Worm (Caenorhabditis elegans) whole organism, L4 larva: ENCODE measurements around the gene srw-60.

Experiments used
- R02D3.7 ChIP-seq: fragments of 150-350 bp; sonication (generic microtip); optimal IDR thresholded peaks from 3 replicates; lab custom pipeline; 2014; ENCODE audit warnings: missing biosample characterization, missing genetic modification characterization
- T26A8.4 ChIP-seq: fragments of 200-800 bp; sonication (Bioruptor generic); IDR thresholded peaks from 2 replicates; pipeline ENCODE4 v1.3.6; 2022; ENCODE audit warnings: missing genetic modification characterization, missing compliant biosample characterization
- Y105C5A.15 ChIP-seq: fragments of 200-800 bp; sonication (Bioruptor generic); IDR thresholded peaks from 2 replicates; pipeline ENCODE4 v1.3.6; 2022; ENCODE audit warnings: missing genetic modification characterization, missing compliant biosample characterization
- Y48G9A.11 ChIP-seq: fragments of 200-800 bp; sonication (Bioruptor generic); IDR thresholded peaks from 2 replicates; pipeline ENCODE4 v1.3.6; 2022; ENCODE audit warnings: missing genetic modification reagents, missing genetic modification characterization, missing compliant biosample characterization
- aha-1 ChIP-seq: fragments of 150-350 bp; peaks from one replicate; lab custom pipeline; 2014; ENCODE audit warnings: missing biosample characterization, missing genetic modification characterization
- aly-2 ChIP-seq: sonication (generic microtip); optimal IDR thresholded peaks from 2 replicates; lab custom pipeline; 2018; ENCODE audit warnings: missing biosample characterization, missing genetic modification characterization
- ceh-20 ChIP-seq: fragments of 200-800 bp; sonication (Bioruptor generic); IDR thresholded peaks from 2 replicates; pipeline ENCODE4 v1.3.6; 2022; ENCODE audit warnings: missing genetic modification reagents, missing genetic modification characterization, missing compliant biosample characterization
- ceh-32 ChIP-seq: sonication (generic microtip); optimal IDR thresholded peaks from 2 replicates; lab custom pipeline; 2016; ENCODE audit warnings: mild to moderate bottlenecking, missing genetic modification characterization, missing compliant biosample characterization; ENCODE audit not compliant: poor library complexity
- ceh-62 ChIP-seq: sonication (generic microtip); optimal IDR thresholded peaks from 2 replicates; lab custom pipeline; 2017; ENCODE audit warnings: missing biosample characterization, missing genetic modification characterization
- ctbp-1 ChIP-seq: fragments of 200-800 bp; sonication (Bioruptor generic); IDR thresholded peaks from 2 replicates; pipeline ENCODE4 v1.3.6; 2022; ENCODE audit warnings: missing genetic modification reagents, missing genetic modification characterization, missing compliant biosample characterization
- daf-19 ChIP-seq: fragments of 200-800 bp; sonication (Bioruptor generic); conservative IDR thresholded peaks from 2 replicates; pipeline ENCODE4 v1.3.6; 2022; ENCODE audit warnings: missing genetic modification characterization, missing compliant biosample characterization
- dve-1 ChIP-seq: sonication (generic microtip); optimal IDR thresholded peaks from 2 replicates; lab custom pipeline; 2017; ENCODE audit warnings: antibody characterized with exemption, mild to moderate bottlenecking, missing genetic modification characterization, missing compliant biosample characterization; ENCODE audit not compliant: insufficient read depth
- egl-43 ChIP-seq: fragments of 200-800 bp; sonication (Bioruptor generic); IDR thresholded peaks from 2 replicates; pipeline ENCODE4 v1.3.6; 2022; ENCODE audit warnings: missing genetic modification reagents, missing genetic modification characterization, missing compliant biosample characterization
- fkh-10 ChIP-seq: fragments of 150-350 bp; optimal IDR thresholded peaks from 2 replicates; lab custom pipeline; 2014; ENCODE audit warnings: missing biosample characterization, missing genetic modification reagents, missing genetic modification characterization
- fos-1 ChIP-seq: fragments of 150-350 bp; optimal IDR thresholded peaks from 2 replicates; lab custom pipeline; 2014; ENCODE audit warnings: missing biosample characterization, missing genetic modification characterization
- hlh-30 ChIP-seq: sonication (generic microtip); optimal IDR thresholded peaks from 2 replicates; lab custom pipeline; 2017; ENCODE audit warnings: antibody characterized with exemption, mild to moderate bottlenecking, missing genetic modification characterization, missing compliant biosample characterization; ENCODE audit not compliant: insufficient read depth
- lin-38 ChIP-seq: fragments of 200-800 bp; sonication (Bioruptor generic); IDR thresholded peaks from 2 replicates; pipeline ENCODE4 v1.3.6; 2022; ENCODE audit warnings: missing genetic modification reagents, missing genetic modification characterization, missing compliant biosample characterization
- lir-3 ChIP-seq: sonication (generic microtip); optimal IDR thresholded peaks from 2 replicates; lab custom pipeline; 2016; ENCODE audit warnings: mild to moderate bottlenecking, missing genetic modification characterization, missing compliant biosample characterization
- madf-9 ChIP-seq: fragments of 200-800 bp; sonication (Bioruptor generic); conservative IDR thresholded peaks from 2 replicates; pipeline ENCODE4 v1.3.6; 2022; ENCODE audit warnings: missing genetic modification reagents, missing genetic modification characterization, missing compliant biosample characterization
- mdt-29 ChIP-seq: fragments of 200-800 bp; sonication (Bioruptor generic); IDR thresholded peaks from 2 replicates; pipeline ENCODE4 v1.3.6; 2022; ENCODE audit warnings: missing genetic modification reagents, missing genetic modification characterization, missing compliant biosample characterization
- mep-1 ChIP-seq: fragments of 150-350 bp; sonication (generic microtip); optimal IDR thresholded peaks from 3 replicates; lab custom pipeline; 2014; ENCODE audit warnings: missing biosample characterization, missing genetic modification characterization
- mxl-3 ChIP-seq: fragments of 200-800 bp; sonication (Bioruptor generic); optimal IDR thresholded peaks from 2 replicates; lab custom pipeline; 2018; ENCODE audit warnings: mild to moderate bottlenecking, missing genetic modification characterization, missing compliant biosample characterization
- nhr-237 ChIP-seq: sonication (generic microtip); optimal IDR thresholded peaks from 2 replicates; lab custom pipeline; 2017; ENCODE audit warnings: missing biosample characterization, missing genetic modification characterization
- nhr-25 ChIP-seq: sonication (generic microtip); optimal IDR thresholded peaks from 2 replicates; lab custom pipeline; 2017; ENCODE audit warnings: missing genetic modification characterization, mild to moderate bottlenecking, missing compliant biosample characterization, antibody characterized with exemption, moderate library complexity, borderline replicate concordance; ENCODE audit not compliant: insufficient read depth
- nhr-41 ChIP-seq: fragments of 200-800 bp; sonication (Bioruptor generic); IDR thresholded peaks from 2 replicates; pipeline ENCODE4 v1.3.6; 2022; ENCODE audit warnings: missing genetic modification reagents, missing genetic modification characterization, missing compliant biosample characterization
- nhr-42 ChIP-seq: fragments of 200-800 bp; sonication (Bioruptor generic); IDR thresholded peaks from 2 replicates; pipeline ENCODE4 v1.3.6; 2022; ENCODE audit warnings: missing genetic modification characterization, missing compliant biosample characterization
- pqm-1 ChIP-seq: sonication (generic microtip); optimal IDR thresholded peaks from 2 replicates; lab custom pipeline; 2017; ENCODE audit warnings: missing biosample characterization, missing genetic modification characterization
- sdz-12 ChIP-seq: fragments of 200-800 bp; sonication (Bioruptor generic); optimal IDR thresholded peaks from 2 replicates; lab custom pipeline; 2018; ENCODE audit warnings: mild to moderate bottlenecking, missing genetic modification characterization, missing compliant biosample characterization
- set-16 ChIP-seq: fragments of 200-800 bp; sonication (Bioruptor generic); IDR thresholded peaks from 2 replicates; pipeline ENCODE4 v1.3.6; 2022; ENCODE audit warnings: missing genetic modification reagents, missing genetic modification characterization, missing compliant biosample characterization
- snpc-4 ChIP-seq: fragments of 150-350 bp; optimal IDR thresholded peaks from 2 replicates; lab custom pipeline; 2014; ENCODE audit warnings: missing biosample characterization, missing genetic modification characterization
- spr-3 ChIP-seq: fragments of 200-800 bp; sonication (Bioruptor generic); optimal IDR thresholded peaks from 2 replicates; lab custom pipeline; 2018; ENCODE audit warnings: mild to moderate bottlenecking, missing genetic modification characterization, missing compliant biosample characterization
- unc-62 ChIP-seq, 3 experiments: fragments of 150-350 bp in 1 of 3; sonication (generic microtip); optimal IDR thresholded peaks in 2 of 3; peaks in 1 of 3; 1 replicate in 1 of 3; 2 replicates in 2 of 3; lab custom pipeline; 2014 to 2017; ENCODE audit warnings: missing biosample characterization in 3 of 3, missing genetic modification characterization in 3 of 3, missing genetic modification reagents in 3 of 3, missing genotype in 1 of 3
- vab-7 ChIP-seq: fragments of 200-800 bp; sonication (Bioruptor generic); IDR thresholded peaks from 2 replicates; pipeline ENCODE4 v1.3.6; 2022; ENCODE audit warnings: missing genetic modification reagents, missing genetic modification characterization, missing compliant biosample characterization
- zag-1 ChIP-seq: fragments of 150-350 bp; optimal IDR thresholded peaks from 2 replicates; lab custom pipeline; 2014; ENCODE audit warnings: missing biosample characterization, missing genetic modification characterization
- ztf-11 ChIP-seq: fragments of 150-350 bp; optimal IDR thresholded peaks from 2 replicates; lab custom pipeline; 2014; ENCODE audit warnings: missing biosample characterization, missing genetic modification characterization

srw-60 gene

ce11 chrII:2976597-2976996 is 18.2 kb downstream of the srw-60 start, which contains the start of gene nhr-88 (continued):
- TF ChIP-seq mxl-3 (GFP tag; lab: Kevin White, UChicago) = no peak
- TF ChIP-seq ceh-62 (tag; lab: Kevin White, UChicago) = no peak
- TF ChIP-seq pqm-1 (tag; lab: Kevin White, UChicago) = no peak
- TF ChIP-seq T26A8.4 = peak; percentile 43; the same call in 1 of the 2 replicates
- peak; percentile 8 for TF ChIP-seq spr-3 (GFP tag; lab: Kevin White, UChicago)
- 0 out of 2 replicates have a peak, but pooled peaks have one; percentile 14 for TF ChIP-seq mdt-29 (GFP tag; lab: Robert Waterston, UW)
- peak; percentile 51; the same call in 1 of the 2 replicates for TF ChIP-seq vab-7 (GFP tag; lab: Robert Waterston, UW)
- TF ChIP-seq ceh-20 = peak; percentile 26; the same call in 1 of the 2 replicates
- 0 out of 2 replicates have a peak, but pooled peaks have one; percentile 70 for TF ChIP-seq egl-43 (GFP tag; lab: Robert Waterston, UW)
- peak in 1 of 2 experiments; percentile 43 for TF ChIP-seq unc-62 (GFP tag; optimal IDR thresholded peaks at IDR 0.05 in 1 of 2; lab: Kevin White, UChicago)
- no peak for TF ChIP-seq unc-62 (tag; optimal IDR thresholded peaks at IDR 0.05; lab: Kevin White, UChicago)
- TF ChIP-seq nhr-237 (tag; lab: Kevin White, UChicago) = no peak
- TF ChIP-seq hlh-30 (tag; lab: Kevin White, UChicago) = peak; percentile 56
- no peak for TF ChIP-seq zag-1
- no peak for TF ChIP-seq lin-38 (GFP tag; lab: Robert Waterston, UW)
- TF ChIP-seq aly-2 (tag; lab: Kevin White, UChicago) = no peak
- no peak for TF ChIP-seq snpc-4 (tag; lab: Kevin White, UChicago)
- TF ChIP-seq ctbp-1 (GFP tag; lab: Robert Waterston, UW) = 0 out of 2 replicates have a peak, but pooled peaks have one; percentile 45
- peak; percentile 45 for TF ChIP-seq mep-1 (tag; lab: Kevin White, UChicago)
- TF ChIP-seq R02D3.7 = no peak
- no peak for TF ChIP-seq ceh-32 (tag; lab: Kevin White, UChicago)
- TF ChIP-seq dve-1 (tag; lab: Kevin White, UChicago) = peak; percentile 33
- no peak for TF ChIP-seq nhr-41 (GFP tag; lab: Robert Waterston, UW)

ce11 chrII:2977652-2978051 is 19.2 kb downstream of the srw-60 start:
- TF ChIP-seq fkh-10 (GFP tag; lab: Kevin White, UChicago) (no peak), Y48G9A.11 (GFP tag; lab: Robert Waterston, UW) (no peak), nhr-42 (GFP tag; lab: Robert Waterston, UW) (no peak), lir-3 (tag; lab: Kevin White, UChicago) (no peak), ztf-11 (tag; lab: Kevin White, UChicago) (no peak), aha-1 (tag; lab: Kevin White, UChicago) (no peak), nhr-25 (tag; lab: Kevin White, UChicago) (no peak), madf-9 (GFP tag; lab: Robert Waterston, UW) (no peak)

DNA sequence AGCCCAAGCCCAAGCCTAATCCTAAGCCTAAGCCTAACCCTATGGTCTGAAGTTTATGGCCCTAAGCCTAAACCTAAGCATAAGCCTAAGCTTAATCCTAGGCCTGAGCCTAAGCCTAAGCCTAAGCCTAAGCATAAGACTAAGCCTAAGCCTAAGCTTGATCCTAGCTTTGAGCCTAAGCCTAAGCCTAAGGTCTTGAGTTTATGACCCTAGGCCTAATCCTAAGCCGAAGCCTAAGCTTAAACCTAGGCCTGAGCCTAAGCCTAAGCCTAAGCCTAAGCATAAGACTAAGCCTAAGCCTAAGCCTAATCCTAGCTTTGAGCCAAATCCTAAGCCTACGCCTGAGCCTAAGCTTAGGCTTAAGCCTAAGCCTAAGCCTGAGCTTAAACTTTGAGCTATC is 20.7 kb downstream of the srw-60 start:
- TF ChIP-seq Y105C5A.15 (GFP tag; lab: Robert Waterston, UW) (0 out of 2 replicates have a peak, but pooled peaks have one; percentile 47), daf-19 (GFP tag; lab: Robert Waterston, UW) (no peak)
- TF ChIP-seq, all 104 proteins: peak for 1

ce11 chrII:2984383-2984782 is 26.0 kb downstream of the srw-60 start:
- TF ChIP-seq daf-19 (GFP tag; lab: Robert Waterston, UW) = no peak
- peak; percentile 93 for TF ChIP-seq aha-1 (tag; lab: Kevin White, UChicago)

ce11 chrII:2985446-2985845 is 27.0 kb downstream of the srw-60 start:
- TF ChIP-seq set-16 (GFP tag; lab: Robert Waterston, UW) = peak; percentile 91
- TF ChIP-seq aha-1 (tag; lab: Kevin White, UChicago) = peak; percentile 16
- peak; percentile 16 for TF ChIP-seq sdz-12 (GFP tag; lab: Kevin White, UChicago)
- no peak for TF ChIP-seq nhr-25 (tag; lab: Kevin White, UChicago)
- no peak for TF ChIP-seq fos-1 (tag; lab: Kevin White, UChicago)
